Worm (Caenorhabditis elegans) whole organism, young adult: ENCODE measurements around the gene R07B7.8.

Experiments used
- B0019.2 ChIP-seq: fragments of 200-800 bp; sonication (Bioruptor generic); conservative IDR thresholded peaks from 2 replicates; pipeline ENCODE4 v1.3.6; 2022; ENCODE audit warnings: missing genetic modification reagents, missing genetic modification characterization, missing compliant biosample characterization
- B0336.3 ChIP-seq: fragments of 200-800 bp; sonication (Bioruptor generic); IDR thresholded peaks from 2 replicates; pipeline ENCODE4 v1.3.6; 2022; ENCODE audit warnings: missing genetic modification characterization, missing compliant biosample characterization
- C17E4.6 ChIP-seq: fragments of 200-800 bp; sonication (Bioruptor generic); IDR thresholded peaks from 2 replicates; pipeline ENCODE4 v1.3.6; 2022; ENCODE audit warnings: missing genetic modification reagents, missing genetic modification characterization, missing compliant biosample characterization
- D2030.7 ChIP-seq: fragments of 200-800 bp; sonication (Bioruptor generic); IDR thresholded peaks from 2 replicates; pipeline ENCODE4 v1.3.6; 2022; ENCODE audit warnings: missing genetic modification reagents, missing genetic modification characterization, missing compliant biosample characterization
- F10E7.11 ChIP-seq: sonication (generic microtip); optimal IDR thresholded peaks from 2 replicates; lab custom pipeline; 2017; ENCODE audit warnings: mild to moderate bottlenecking, missing genetic modification characterization, moderate library complexity, missing compliant biosample characterization
- F22D6.2 ChIP-seq: sonication (generic microtip); optimal IDR thresholded peaks from 2 replicates; lab custom pipeline; 2016; ENCODE audit warnings: mild to moderate bottlenecking, missing genetic modification characterization, missing compliant biosample characterization
- F23B12.7 ChIP-seq: sonication (generic microtip); optimal IDR thresholded peaks from 2 replicates; lab custom pipeline; 2017; ENCODE audit warnings: missing genetic modification characterization, mild to moderate bottlenecking, missing compliant biosample characterization, antibody characterized with exemption, moderate library complexity; ENCODE audit not compliant: insufficient read depth
- F55B11.4 ChIP-seq: sonication (generic microtip); optimal IDR thresholded peaks from 2 replicates; lab custom pipeline; 2016; ENCODE audit warnings: missing compliant biosample characterization, missing genetic modification characterization, borderline replicate concordance; ENCODE audit not compliant: insufficient read depth
- T07F8.4 ChIP-seq: sonication (generic microtip); optimal IDR thresholded peaks from 2 replicates; lab custom pipeline; 2016; ENCODE audit warnings: mild to moderate bottlenecking, missing genetic modification characterization, moderate library complexity, missing compliant biosample characterization
- T26A5.8 ChIP-seq: sonication (generic microtip); optimal IDR thresholded peaks from 2 replicates; lab custom pipeline; 2016; ENCODE audit warnings: missing genetic modification characterization, missing compliant biosample characterization
- Y67H2A.10 ChIP-seq: fragments of 200-800 bp; sonication (Bioruptor generic); conservative IDR thresholded peaks from 2 replicates; pipeline ENCODE4 v1.3.6; 2022; ENCODE audit warnings: missing genetic modification reagents, missing genetic modification characterization, missing compliant biosample characterization
- Y79H2A.3 ChIP-seq: fragments of 200-800 bp; sonication (Bioruptor generic); conservative IDR thresholded peaks from 2 replicates; pipeline ENCODE4 v1.3.6; 2022; ENCODE audit warnings: missing genetic modification reagents, missing genetic modification characterization, missing compliant biosample characterization
- aptf-3 ChIP-seq: fragments of 200-800 bp; sonication (Bioruptor generic); IDR thresholded peaks from 2 replicates; pipeline ENCODE4 v1.3.6; 2022; ENCODE audit warnings: missing genetic modification characterization, missing compliant biosample characterization
- athp-1 ChIP-seq: sonication (generic microtip); optimal IDR thresholded peaks from 2 replicates; lab custom pipeline; 2017; ENCODE audit warnings: mild to moderate bottlenecking, missing genetic modification characterization, missing compliant biosample characterization
- attf-3 ChIP-seq: fragments of 200-800 bp; sonication (Bioruptor generic); conservative IDR thresholded peaks from 2 replicates; pipeline ENCODE4 v1.3.6; 2022; ENCODE audit warnings: missing genetic modification reagents, missing genetic modification characterization, missing compliant biosample characterization
- attf-6 ChIP-seq: fragments of 200-800 bp; sonication (Bioruptor generic); IDR thresholded peaks from 2 replicates; pipeline ENCODE4 v1.3.6; 2022; ENCODE audit warnings: missing genetic modification reagents, missing genetic modification characterization, missing compliant biosample characterization
- bed-1 ChIP-seq: fragments of 200-800 bp; sonication (Bioruptor generic); IDR thresholded peaks from 2 replicates; pipeline ENCODE4 v1.3.6; 2022; ENCODE audit warnings: missing genetic modification reagents, missing genetic modification characterization, missing compliant biosample characterization
- bed-2 ChIP-seq: fragments of 200-800 bp; sonication (Bioruptor generic); IDR thresholded peaks from 2 replicates; pipeline ENCODE4 v1.3.6; 2022; ENCODE audit warnings: missing genetic modification reagents, missing genetic modification characterization, missing compliant biosample characterization
- ceh-40 ChIP-seq: fragments of 200-800 bp; sonication (Bioruptor generic); IDR thresholded peaks from 2 replicates; pipeline ENCODE4 v1.3.6; 2022; ENCODE audit warnings: missing genetic modification characterization, missing compliant biosample characterization
- die-1 ChIP-seq: sonication (generic microtip); optimal IDR thresholded peaks from 2 replicates; lab custom pipeline; 2016; ENCODE audit warnings: missing genotype, mild to moderate bottlenecking, missing genetic modification characterization, missing compliant biosample characterization
- dpff-1 ChIP-seq: sonication (generic microtip); optimal IDR thresholded peaks from 2 replicates; lab custom pipeline; 2017; ENCODE audit warnings: mild to moderate bottlenecking, missing genetic modification characterization, missing compliant biosample characterization
- hlh-26 ChIP-seq: fragments of 200-800 bp; sonication (Bioruptor generic); conservative IDR thresholded peaks from 2 replicates; pipeline ENCODE4 v1.3.6; 2022; ENCODE audit warnings: missing genetic modification reagents, missing genetic modification characterization, missing compliant biosample characterization
- hmg-1.2 ChIP-seq: fragments of 200-800 bp; sonication (Bioruptor generic); IDR thresholded peaks from 2 replicates; pipeline ENCODE4 v1.3.6; 2022; ENCODE audit warnings: missing genetic modification reagents, missing genetic modification characterization, missing compliant biosample characterization
- lag-1 ChIP-seq: fragments of 200-800 bp; sonication (Bioruptor generic); IDR thresholded peaks from 2 replicates; pipeline ENCODE4 v1.3.6; 2022; ENCODE audit warnings: missing genetic modification reagents, missing genetic modification characterization, missing compliant biosample characterization
- let-526 ChIP-seq: fragments of 200-800 bp; sonication (Bioruptor generic); IDR thresholded peaks from 2 replicates; pipeline ENCODE4 v1.3.6; 2022; ENCODE audit warnings: missing genetic modification reagents, missing genetic modification characterization, missing compliant biosample characterization
- lin-40 ChIP-seq: sonication (generic microtip); optimal IDR thresholded peaks from 2 replicates; lab custom pipeline; 2016; ENCODE audit warnings: missing genetic modification characterization, mild to moderate bottlenecking, missing compliant biosample characterization, missing genotype, missing genetic modification reagents
- lin-54 ChIP-seq: fragments of 200-800 bp; sonication (Bioruptor generic); optimal IDR thresholded peaks from 2 replicates; lab custom pipeline; 2018; ENCODE audit warnings: mild to moderate bottlenecking, missing genetic modification characterization, missing compliant biosample characterization
- lir-1 ChIP-seq: fragments of 200-800 bp; sonication (Bioruptor generic); conservative IDR thresholded peaks from 2 replicates; pipeline ENCODE4 v1.3.6; 2022; ENCODE audit warnings: missing genetic modification reagents, missing genetic modification characterization, missing compliant biosample characterization
- lsl-1 ChIP-seq: fragments of 200-800 bp; sonication (Bioruptor generic); optimal IDR thresholded peaks from 2 replicates; lab custom pipeline; 2018; ENCODE audit warnings: mild to moderate bottlenecking, missing genetic modification characterization, moderate library complexity, missing compliant biosample characterization
- madf-3 ChIP-seq: fragments of 200-800 bp; sonication (Bioruptor generic); IDR thresholded peaks from 2 replicates; pipeline ENCODE4 v1.3.6; 2022; ENCODE audit warnings: missing genetic modification reagents, missing genetic modification characterization, missing compliant biosample characterization
- madf-8 ChIP-seq: fragments of 200-800 bp; sonication (Bioruptor generic); conservative IDR thresholded peaks from 2 replicates; pipeline ENCODE4 v1.3.6; 2022; ENCODE audit warnings: missing genetic modification reagents, missing genetic modification characterization, missing compliant biosample characterization
- mel-28 ChIP-seq: sonication (generic microtip); optimal IDR thresholded peaks from 2 replicates; lab custom pipeline; 2016; ENCODE audit warnings: borderline replicate concordance, mild to moderate bottlenecking, missing genetic modification characterization, missing compliant biosample characterization
- nhr-80 ChIP-seq: sonication (generic microtip); optimal IDR thresholded peaks from 2 replicates; lab custom pipeline; 2016; ENCODE audit warnings: missing genetic modification characterization, missing compliant biosample characterization
- pbrm-1 ChIP-seq: fragments of 200-800 bp; sonication (Bioruptor generic); IDR thresholded peaks from 2 replicates; pipeline ENCODE4 v1.3.6; 2022; ENCODE audit warnings: missing genetic modification reagents, missing genetic modification characterization, missing compliant biosample characterization
- pha-4 ChIP-seq: fragments of 150-350 bp; sonication (generic microtip); optimal IDR thresholded peaks from 2 replicates; lab custom pipeline; 2014; ENCODE audit warnings: missing biosample characterization, missing genetic modification reagents, missing genetic modification characterization
- snpc-4 ChIP-seq, 5 experiments: fragments of 150-350 bp in 1 of 5; sonication (generic microtip) in 4 of 5; optimal IDR thresholded peaks; 2 replicates each; lab custom pipeline; 2014 to 2018; ENCODE audit warnings: missing genetic modification characterization in 5 of 5, missing biosample characterization in 3 of 5, antibody characterized with exemption in 2 of 5, mild to moderate bottlenecking in 2 of 5, missing compliant biosample characterization in 2 of 5, missing genotype in 2 of 5, moderate library complexity in 2 of 5, missing genetic modification reagents in 1 of 5
- tbx-9 ChIP-seq: sonication (generic microtip); optimal IDR thresholded peaks from 2 replicates; lab custom pipeline; 2016; ENCODE audit warnings: borderline replicate concordance, missing genetic modification characterization, inconsistent platforms, missing compliant biosample characterization
- unc-62 ChIP-seq: fragments of 150-350 bp; optimal IDR thresholded peaks from 2 replicates; lab custom pipeline; 2014; ENCODE audit warnings: missing biosample characterization, missing genetic modification reagents, missing genetic modification characterization
- ztf-26 ChIP-seq: sonication (generic microtip); optimal IDR thresholded peaks from 2 replicates; lab custom pipeline; 2017; ENCODE audit warnings: missing genetic modification characterization, missing compliant biosample characterization

Gene R07B7.8

ce11 chrV:12085867-12086634, 1.9 kb upstream of the R07B7.8 start:
- no peak for TF ChIP-seq T26A5.8
- TF ChIP-seq Y67H2A.10 (GFP tag; lab: Robert Waterston, UW): no peak
- TF ChIP-seq snpc-4 (GFP tag; optimal IDR thresholded peaks at IDR 0.05; lab: Kevin White, UChicago): no peak
- TF ChIP-seq snpc-4 (tag; optimal IDR thresholded peaks at IDR 0.05; lab: Kevin White, UChicago): no peak
- TF ChIP-seq F55B11.4: no peak
- TF ChIP-seq tbx-9 (tag; lab: Kevin White, UChicago): no peak
- no peak for TF ChIP-seq Y79H2A.3 (GFP tag; lab: Robert Waterston, UW)
- TF ChIP-seq athp-1 (tag; lab: Kevin White, UChicago): no peak
- TF ChIP-seq pha-4 (tag; lab: Kevin White, UChicago): no peak
- TF ChIP-seq dpff-1 (tag; lab: Kevin White, UChicago): no peak
- no peak for TF ChIP-seq unc-62

ce11 chrV:12082932-12083331, 1.2 kb downstream of the R07B7.8 start, which contains the start of gene R07B7.10:
R07B7.10 (plus strand) TSS chrV:12083216.
- TF ChIP-seq lin-54 (no peak), hmg-1.2 (GFP tag; lab: Robert Waterston, UW) (peak; percentile 75; the same call in 1 of the 2 replicates)

ce11 chrV:12080274-12080673, 3.8 kb downstream of the R07B7.8 start, which contains the start of gene R07B7.9:
R07B7.9 (minus strand) TSS chrV:12080374.
- TF ChIP-seq F10E7.11: no peak
- TF ChIP-seq attf-6 (GFP tag; lab: Robert Waterston, UW): no peak
- TF ChIP-seq madf-8: no peak
- TF ChIP-seq ceh-40 (GFP tag; lab: Robert Waterston, UW): no peak

- TF ChIP-seq nhr-80 (tag; lab: Kevin White, UChicago) (peak; percentile 75), lin-40 (no peak), let-526 (no peak), lag-1 (GFP tag; lab: Robert Waterston, UW) (no peak), F23B12.7 (tag; lab: Kevin White, UChicago) (peak; percentile 37)
- TF ChIP-seq, all 124 proteins: peak for 2
Measured at ce11 chrV:12075983-12076382, 8.1 kb downstream of the R07B7.8 start.

ce11 chrV:12074886-12075285, 9.2 kb downstream of the R07B7.8 start, which contains the start of gene R07B7.6:
R07B7.6 (minus strand) TSS chrV:12074986.
- TF ChIP-seq T07F8.4 (tag; lab: Kevin White, UChicago): no peak
- TF ChIP-seq bed-2 (GFP tag; lab: Robert Waterston, UW): no peak
- no peak for TF ChIP-seq aptf-3
- no peak for TF ChIP-seq B0336.3 (GFP tag; lab: Robert Waterston, UW)

- TF ChIP-seq ztf-26 (tag; lab: Kevin White, UChicago): no peak
- no peak for TF ChIP-seq B0019.2 (GFP tag; lab: Robert Waterston, UW)
- no peak for TF ChIP-seq pbrm-1
- no peak for TF ChIP-seq attf-3 (GFP tag; lab: Robert Waterston, UW)
- no peak for TF ChIP-seq lin-40
- TF ChIP-seq unc-62: no peak
- no peak for TF ChIP-seq lag-1 (GFP tag; lab: Robert Waterston, UW)
- no peak for TF ChIP-seq hlh-26 (GFP tag; lab: Robert Waterston, UW)
- TF ChIP-seq F22D6.2: no peak
- TF ChIP-seq mel-28 (tag; lab: Kevin White, UChicago): no peak
- TF ChIP-seq die-1 (tag; lab: Kevin White, UChicago): no peak
- no peak for TF ChIP-seq lsl-1
- no peak for TF ChIP-seq D2030.7 (GFP tag; lab: Robert Waterston, UW)
- TF ChIP-seq madf-3 (GFP tag; lab: Robert Waterston, UW): no peak
- TF ChIP-seq lir-1: no peak
- no peak for TF ChIP-seq C17E4.6 (GFP tag; lab: Robert Waterston, UW)
- TF ChIP-seq T26A5.8: no peak
- TF ChIP-seq bed-1 (GFP tag; lab: Robert Waterston, UW): no peak
Measured at ce11 chrV:12071483-12071882, 12.6 kb downstream of the R07B7.8 start.
